Worm (Caenorhabditis elegans) whole organism, L1 larva: ENCODE results near the gene tiar-2.

ENCODE experiments used
- C34B4.2 ChIP-seq: sonication (generic microtip); optimal IDR thresholded peaks from 2 replicates; lab custom pipeline; 2017; ENCODE audit warnings: mild to moderate bottlenecking, missing genetic modification characterization, missing compliant biosample characterization
- F16B12.6 ChIP-seq: fragments of 150-350 bp; optimal IDR thresholded peaks from 2 replicates; lab custom pipeline; 2014; ENCODE audit warnings: missing biosample characterization, missing genetic modification characterization
- ama-1 ChIP-seq: fragments of 150-350 bp; optimal IDR thresholded peaks from 2 replicates; lab custom pipeline; 2014
- fkh-10 ChIP-seq: sonication (generic microtip); optimal IDR thresholded peaks from 2 replicates; lab custom pipeline; 2017; ENCODE audit warnings: missing biosample characterization, missing genetic modification reagents, missing genetic modification characterization
- mep-1 ChIP-seq: fragments of 150-350 bp; optimal IDR thresholded peaks from 2 replicates; lab custom pipeline; 2014; ENCODE audit warnings: missing biosample characterization, missing genetic modification characterization

- no peak for TF ChIP-seq mep-1 (tag; lab: Kevin White, UChicago)
- TF ChIP-seq F16B12.6 (tag; lab: Kevin White, UChicago) = no peak
- no peak for TF ChIP-seq fkh-10 (GFP tag; lab: Kevin White, UChicago)
- no peak for TF ChIP-seq ama-1
- no peak for TF ChIP-seq C34B4.2 (tag; lab: Kevin White, UChicago)
These were observed 31.9 kb upstream of the tiar-2 start, which contains the start of gene snrp-200 for ce11 chrII:12736579-12736978.
